Worm (Caenorhabditis elegans) whole organism, midembryonic: ENCODE data around the gene pei-1.
"Not testable (repeated sequence)": the region's sequence is repeated elsewhere in the genome, so short reads cannot be mapped to it uniquely, and the experiment has no call there.

Experiments used
- T22C8.4 ChIP-seq: fragments of 200-800 bp; sonication (Bioruptor generic); IDR thresholded peaks from 2 replicates; pipeline ENCODE4 v1.3.6; 2022; ENCODE audit warnings: missing genetic modification characterization, missing compliant biosample characterization
- cog-1 ChIP-seq: sonication (generic microtip); optimal IDR thresholded peaks from 2 replicates; lab custom pipeline; 2016; ENCODE audit warnings: missing genetic modification characterization, missing compliant biosample characterization
- flt-1 ChIP-seq: fragments of 200-800 bp; sonication (Bioruptor generic); IDR thresholded peaks from 2 replicates; pipeline ENCODE4 v1.3.6; 2022; ENCODE audit warnings: missing genetic modification characterization, missing compliant biosample characterization
- klf-2 ChIP-seq: fragments of 200-800 bp; sonication (Bioruptor generic); conservative IDR thresholded peaks from 2 replicates; pipeline ENCODE4 v1.3.6; 2022; ENCODE audit warnings: missing genetic modification reagents, missing genetic modification characterization, missing compliant biosample characterization
- med-1 ChIP-seq: sonication (generic microtip); optimal IDR thresholded peaks from 2 replicates; lab custom pipeline; 2017; ENCODE audit warnings: missing genetic modification characterization, mild to moderate bottlenecking, missing compliant biosample characterization, antibody characterized with exemption, missing genetic modification reagents; ENCODE audit not compliant: insufficient read depth
- ref-1 ChIP-seq: fragments of 200-800 bp; sonication (Bioruptor generic); conservative IDR thresholded peaks from 2 replicates; pipeline ENCODE4 v1.3.6; 2022; ENCODE audit warnings: missing genetic modification reagents, missing genetic modification characterization, missing compliant biosample characterization
- tab-1 ChIP-seq: fragments of 200-800 bp; sonication (Bioruptor generic); IDR thresholded peaks from 2 replicates; pipeline ENCODE4 v1.3.6; 2022; ENCODE audit warnings: missing genetic modification characterization, missing compliant biosample characterization
- ztf-23 ChIP-seq: fragments of 200-800 bp; sonication (Bioruptor generic); IDR thresholded peaks from 2 replicates; pipeline ENCODE4 v1.3.6; 2022; ENCODE audit warnings: missing genetic modification reagents, missing genetic modification characterization, missing compliant biosample characterization
- ztf-29 ChIP-seq: fragments of 200-800 bp; sonication (Bioruptor generic); IDR thresholded peaks from 2 replicates; pipeline ENCODE4 v1.3.6; 2022; ENCODE audit warnings: missing genetic modification reagents, missing genetic modification characterization, missing compliant biosample characterization

Gene pei-1

DNA sequence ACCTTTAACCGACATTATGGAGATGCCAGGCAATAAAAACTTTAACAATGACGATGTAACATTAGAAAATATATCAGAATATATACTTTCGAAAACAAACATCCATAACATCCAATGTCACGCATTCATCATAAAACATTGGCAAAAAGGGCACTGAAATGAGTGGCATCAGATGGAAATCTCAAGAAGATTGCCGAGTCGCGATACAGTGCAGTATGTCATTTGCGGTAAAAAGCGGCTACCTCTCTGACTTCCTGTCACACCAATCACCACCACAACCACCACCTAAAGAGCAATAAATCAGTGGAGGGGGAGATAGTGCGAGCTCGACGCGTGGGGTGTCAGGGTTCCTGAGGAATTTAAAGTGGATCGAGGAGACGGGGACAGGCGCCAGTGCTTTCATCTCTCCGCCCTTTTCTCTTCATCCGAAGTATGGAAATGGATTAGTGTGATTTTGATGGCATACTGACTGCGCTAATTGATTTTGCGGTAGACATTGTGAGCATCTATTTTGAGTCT is 20.8 kb upstream of the pei-1 start:
- TF ChIP-seq tab-1 (GFP tag; lab: Robert Waterston, UW) (no peak), cog-1 (tag; lab: Kevin White, UChicago) (no peak), ref-1 (GFP tag; lab: Robert Waterston, UW) (no peak), flt-1 (no peak), med-1 (no peak), klf-2 (no peak), ztf-23 (GFP tag; lab: Robert Waterston, UW) (no peak), ztf-29 (GFP tag; lab: Robert Waterston, UW) (no peak), T22C8.4 (no peak)

ce11 chrIV:9610923-9611322 is 18.6 kb upstream of the pei-1 start:
- TF ChIP-seq ref-1 (GFP tag; lab: Robert Waterston, UW): no peak
- no peak for TF ChIP-seq flt-1
- no peak for TF ChIP-seq tab-1 (GFP tag; lab: Robert Waterston, UW)
- no peak for TF ChIP-seq ztf-29 (GFP tag; lab: Robert Waterston, UW)
- TF ChIP-seq klf-2: no peak
- TF ChIP-seq T22C8.4: no peak
- TF ChIP-seq ztf-23 (GFP tag; lab: Robert Waterston, UW): no peak
- TF ChIP-seq med-1: no peak
- TF ChIP-seq cog-1 (tag; lab: Kevin White, UChicago): no peak

ce11 chrIV:9609095-9609494 is 16.8 kb upstream of the pei-1 start:
- TF ChIP-seq cog-1 (tag; lab: Kevin White, UChicago) (no peak), ref-1 (GFP tag; lab: Robert Waterston, UW) (no peak), tab-1 (GFP tag; lab: Robert Waterston, UW) (no peak), T22C8.4 (no peak)

DNA sequence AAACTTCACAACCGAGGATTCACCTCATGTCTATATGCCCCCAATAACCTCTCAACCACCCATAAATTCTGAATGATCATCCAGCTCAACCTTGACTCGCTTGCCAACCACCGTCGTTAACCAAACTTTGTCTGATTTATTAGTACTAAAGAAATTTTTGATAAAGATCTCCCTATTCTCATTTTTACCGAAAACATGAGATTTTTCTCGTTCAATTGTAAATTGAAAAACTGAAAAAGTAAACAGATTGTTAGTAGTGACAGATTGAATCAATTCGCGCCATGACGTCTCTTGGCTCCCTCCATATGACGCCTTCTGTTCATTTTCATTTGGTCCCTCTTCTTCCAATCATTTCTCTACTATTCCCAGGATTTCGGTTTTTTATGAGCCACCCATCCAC is 15.6 kb upstream of the pei-1 start:
- TF ChIP-seq klf-2 (no peak), tab-1 (GFP tag; lab: Robert Waterston, UW) (no peak), flt-1 (no peak), ztf-23 (GFP tag; lab: Robert Waterston, UW) (no peak), ztf-29 (GFP tag; lab: Robert Waterston, UW) (no peak), med-1 (no peak), T22C8.4 (no peak), cog-1 (tag; lab: Kevin White, UChicago) (no peak), ref-1 (GFP tag; lab: Robert Waterston, UW) (no peak)

ce11 chrIV:9601595-9601994 is 9.3 kb upstream of the pei-1 start, which contains the start of gene aat-1:
aat-1 (minus strand) TSS chrIV:9601695.
- TF ChIP-seq ztf-23 (GFP tag; lab: Robert Waterston, UW) (no peak), med-1 (no peak)

ce11 chrIV:9595779-9596406 is 3.6 kb upstream of the pei-1 start, which contains the start of the genes F27C8.3 and F27C8.2:
F27C8.3 (minus strand) TSS chrIV:9595879.
F27C8.2 (plus strand) TSS chrIV:9596356.
- not testable (repeated sequence) for TF ChIP-seq ztf-29 (GFP tag; lab: Robert Waterston, UW); flt-1; T22C8.4

DNA sequence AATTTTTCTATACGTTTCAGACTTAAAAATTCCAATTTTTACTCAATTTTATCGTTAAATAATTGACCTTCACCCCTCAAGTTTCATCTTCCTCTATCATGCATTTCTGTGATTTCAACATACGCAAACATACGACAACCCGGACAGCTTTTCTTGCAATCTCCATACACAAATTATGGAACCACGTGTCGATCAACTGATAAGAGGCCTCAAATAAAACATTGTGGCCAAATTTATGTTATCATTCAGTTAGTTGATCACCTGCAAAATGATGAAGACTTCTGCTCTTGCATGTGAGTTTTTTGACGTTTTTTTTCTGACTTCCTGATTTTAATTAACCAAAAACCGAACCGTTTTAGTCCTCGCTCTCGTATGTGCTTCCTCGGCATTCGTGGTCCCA is 1.1 kb upstream of the pei-1 start, which contains the start of gene spp-18:
Gene spp-18 (plus strand): TSS at position 257 of the 400 bp plus-strand sequence.
- TF ChIP-seq tab-1 (GFP tag; lab: Robert Waterston, UW): no peak
- TF ChIP-seq T22C8.4: no peak
- TF ChIP-seq ztf-23 (GFP tag; lab: Robert Waterston, UW): no peak
- no peak for TF ChIP-seq ztf-29 (GFP tag; lab: Robert Waterston, UW)
- no peak for TF ChIP-seq ref-1 (GFP tag; lab: Robert Waterston, UW)
- TF ChIP-seq cog-1 (tag; lab: Kevin White, UChicago): no peak
- TF ChIP-seq flt-1: no peak
- TF ChIP-seq klf-2: no peak
- TF ChIP-seq med-1: no peak

ce11 chrIV:9588784-9589457 is 3.4 kb downstream of the pei-1 start, which contains the start of gene trcs-1:
trcs-1 (minus strand) TSS chrIV:9588834.
- TF ChIP-seq T22C8.4: no peak
- no peak for TF ChIP-seq klf-2
- no peak for TF ChIP-seq ztf-29 (GFP tag; lab: Robert Waterston, UW)
- TF ChIP-seq cog-1 (tag; lab: Kevin White, UChicago): no peak

DNA sequence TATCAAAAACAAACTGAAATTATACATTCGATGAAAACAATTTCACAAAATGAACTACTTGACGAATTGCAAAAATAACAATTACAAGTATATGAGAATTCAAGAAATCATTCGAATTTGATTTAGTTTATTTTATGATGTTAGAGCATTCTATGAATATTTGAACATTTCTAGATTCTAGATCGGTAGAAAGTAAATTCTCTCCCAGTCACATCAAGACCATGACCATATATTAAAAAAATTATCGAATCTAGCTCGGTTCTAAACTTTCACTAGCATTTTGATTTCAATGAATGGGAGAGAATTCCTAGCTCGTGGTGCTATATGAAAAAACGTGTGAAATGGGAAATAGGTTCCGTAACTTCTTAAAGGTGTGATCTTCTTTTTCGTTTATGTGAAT is 8.0 kb downstream of the pei-1 start:
- TF ChIP-seq ref-1 (GFP tag; lab: Robert Waterston, UW) (no peak), tab-1 (GFP tag; lab: Robert Waterston, UW) (no peak), ztf-29 (GFP tag; lab: Robert Waterston, UW) (no peak), klf-2 (no peak), flt-1 (no peak), cog-1 (tag; lab: Kevin White, UChicago) (no peak), med-1 (no peak), T22C8.4 (no peak), ztf-23 (GFP tag; lab: Robert Waterston, UW) (no peak)

DNA sequence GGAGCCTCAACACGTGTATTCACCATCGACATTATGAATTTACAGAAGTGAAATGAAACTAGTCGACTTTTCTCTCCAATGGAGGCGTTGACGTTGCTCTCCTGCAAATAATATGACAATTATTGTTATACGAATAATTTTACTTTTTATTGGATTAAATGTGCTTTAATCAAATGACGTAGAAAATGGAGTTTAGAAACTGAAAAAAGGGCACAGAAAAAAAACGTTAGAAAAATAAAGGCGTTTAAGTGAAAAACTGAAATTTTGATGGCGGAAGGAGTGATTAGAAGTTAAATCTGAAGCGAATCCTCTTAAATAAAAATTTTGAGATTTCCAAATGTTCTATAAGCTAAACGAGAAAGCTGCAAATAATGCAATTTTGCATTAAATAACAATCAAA is 12.3 kb downstream of the pei-1 start, which contains the start of gene npr-2:
Gene npr-2 (minus strand): TSS at position 101 of the 400 bp plus-strand sequence.
- TF ChIP-seq flt-1 (no peak), ref-1 (GFP tag; lab: Robert Waterston, UW) (no peak), tab-1 (GFP tag; lab: Robert Waterston, UW) (no peak), T22C8.4 (no peak)
